Worm (Caenorhabditis elegans): ENCODE data around the gene nhr-171.

DNA sequence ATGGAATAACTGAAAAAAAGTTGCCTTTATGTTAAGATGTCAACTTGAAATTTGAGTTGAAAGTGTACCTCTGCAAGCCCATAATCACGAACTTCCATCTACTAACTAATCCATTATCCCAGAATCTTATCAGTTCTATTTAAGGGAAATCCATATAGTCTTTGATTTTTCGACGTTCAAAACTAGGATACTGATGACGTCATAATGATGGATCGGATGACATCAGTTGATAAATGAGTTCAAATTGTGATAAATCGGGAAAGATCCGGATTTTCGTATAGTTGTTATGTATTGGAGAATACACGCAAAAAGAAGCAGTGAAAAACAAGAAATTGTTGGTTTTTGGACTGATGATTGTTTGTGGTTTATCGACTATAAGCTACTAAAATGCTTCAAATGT is 32.2 kb downstream of the nhr-171 start:
- no peak for TF ChIP-seq tbx-8 (GFP tag; optimal IDR thresholded peaks at IDR 0.05)
- TF ChIP-seq nhr-28 (tag; optimal IDR thresholded peaks at IDR 0.05), result no peak
- no peak for TF ChIP-seq lin-13 (tag; optimal IDR thresholded peaks at IDR 0.05)
- TF ChIP-seq flh-1 (GFP tag; optimal IDR thresholded peaks at IDR 0.05), result no peak
- no peak for TF ChIP-seq unc-39 (tag; optimal IDR thresholded peaks at IDR 0.05)
- no peak for TF ChIP-seq ces-1 (GFP tag; optimal IDR thresholded peaks at IDR 0.05)
- TF ChIP-seq pha-4 (tag; optimal IDR thresholded peaks at IDR 0.05), result no peak
- no peak for TF ChIP-seq nhr-76 (tag; optimal IDR thresholded peaks at IDR 0.05)
- TF ChIP-seq nhr-12 (tag; optimal IDR thresholded peaks at IDR 0.05), result no peak
- TF ChIP-seq sptf-1 (tag; optimal IDR thresholded peaks at IDR 0.05), result no peak
- TF ChIP-seq ztf-11 (tag; optimal IDR thresholded peaks at IDR 0.05), result no peak
- no peak for TF ChIP-seq unc-62 (GFP tag; optimal IDR thresholded peaks at IDR 0.05)
- no peak for TF ChIP-seq ham-2 (GFP tag; optimal IDR thresholded peaks at IDR 0.05)

All from whole organism, mixed stage, embryonic.